Worm (Caenorhabditis elegans): Measurements from ENCODE around the gene C54E10.3.

ce11 chrV:18770623-18771022 is 40.2 kb upstream of the C54E10.3 start, which contains the start of gene clec-255:
- no peak for TF ChIP-seq flt-1 (GFP tag; IDR thresholded peaks at IDR 0.05)
- TF ChIP-seq ztf-29 (GFP tag; IDR thresholded peaks at IDR 0.05), result no peak
- TF ChIP-seq T22C8.4 (GFP tag; IDR thresholded peaks at IDR 0.05), result no peak
- TF ChIP-seq klf-2 (GFP tag; conservative IDR thresholded peaks at IDR 0.05), result no peak
- TF ChIP-seq cog-1 (tag; optimal IDR thresholded peaks at IDR 0.05), result no peak
- TF ChIP-seq med-1 (GFP tag; optimal IDR thresholded peaks at IDR 0.05; ENCODE audit: insufficient read depth), result no peak

Measured in whole organism, midembryonic.